Worm (Caenorhabditis elegans) whole organism, L2 larva: ENCODE measurements around the gene mrpl-4.

Experiments used
- C34F6.9 ChIP-seq: fragments of 150-350 bp; optimal IDR thresholded peaks from 2 replicates; lab custom pipeline; 2014; ENCODE audit warnings: missing biosample characterization, missing genetic modification characterization
- F13H6.1 ChIP-seq: sonication (generic microtip); optimal IDR thresholded peaks from 2 replicates; lab custom pipeline; 2016; ENCODE audit warnings: missing genetic modification characterization, missing compliant biosample characterization
- ZK546.5 ChIP-seq: sonication (generic microtip); optimal IDR thresholded peaks from 2 replicates; lab custom pipeline; 2017; ENCODE audit warnings: missing biosample characterization, missing genetic modification characterization
- aly-2 ChIP-seq: fragments of 150-350 bp; optimal IDR thresholded peaks from 2 replicates; lab custom pipeline; 2014; ENCODE audit warnings: missing biosample characterization, missing genetic modification characterization
- ceh-16 ChIP-seq: fragments of 150-350 bp; optimal IDR thresholded peaks from 2 replicates; lab custom pipeline; 2014; ENCODE audit warnings: missing biosample characterization, missing genetic modification characterization
- ceh-82 ChIP-seq: fragments of 150-350 bp; optimal IDR thresholded peaks from 2 replicates; lab custom pipeline; 2014; ENCODE audit warnings: missing biosample characterization, missing genetic modification characterization
- crh-2 ChIP-seq: sonication (generic microtip); optimal IDR thresholded peaks from 2 replicates; lab custom pipeline; 2017; ENCODE audit warnings: missing biosample characterization, missing genetic modification characterization
- elt-1 ChIP-seq: fragments of 150-350 bp; optimal IDR thresholded peaks from 2 replicates; lab custom pipeline; 2014; ENCODE audit warnings: missing biosample characterization, missing genetic modification characterization
- elt-3 ChIP-seq: sonication (generic microtip); optimal IDR thresholded peaks from 2 replicates; lab custom pipeline; 2017; ENCODE audit warnings: missing biosample characterization, missing genetic modification characterization
- fos-1 ChIP-seq: fragments of 150-350 bp; optimal IDR thresholded peaks from 2 replicates; lab custom pipeline; 2014; ENCODE audit warnings: missing biosample characterization, missing genetic modification characterization
- gmeb-1 ChIP-seq: fragments of 150-350 bp; optimal IDR thresholded peaks from 2 replicates; lab custom pipeline; 2014; ENCODE audit warnings: missing biosample characterization, missing genetic modification characterization
- lin-11 ChIP-seq: fragments of 150-350 bp; sonication (generic microtip); optimal IDR thresholded peaks from 2 replicates; lab custom pipeline; 2014; ENCODE audit warnings: missing biosample characterization, missing genetic modification characterization, inconsistent platforms, mixed read lengths
- lin-13 ChIP-seq: fragments of 150-350 bp; optimal IDR thresholded peaks from 2 replicates; lab custom pipeline; 2014; ENCODE audit warnings: missing biosample characterization, missing genetic modification reagents, missing genetic modification characterization
- mab-5 ChIP-seq: fragments of 150-350 bp; optimal IDR thresholded peaks from 2 replicates; lab custom pipeline; 2014; ENCODE audit warnings: missing biosample characterization, missing genetic modification characterization
- mdl-1 ChIP-seq, 2 experiments: fragments of 150-350 bp in 1 of 2; sonication (generic microtip) in 1 of 2; optimal IDR thresholded peaks; 2 replicates each; lab custom pipeline; 2017; ENCODE audit warnings: missing biosample characterization in 2 of 2, missing genetic modification characterization in 2 of 2
- nhr-10 ChIP-seq: sonication (generic microtip); optimal IDR thresholded peaks from 2 replicates; lab custom pipeline; 2017; ENCODE audit warnings: missing biosample characterization, missing genetic modification characterization
- nhr-129 ChIP-seq: fragments of 150-350 bp; optimal IDR thresholded peaks from 2 replicates; lab custom pipeline; 2014; ENCODE audit warnings: missing biosample characterization, missing genetic modification characterization
- nhr-21 ChIP-seq: fragments of 150-350 bp; optimal IDR thresholded peaks from 2 replicates; lab custom pipeline; 2014; ENCODE audit warnings: missing biosample characterization, missing genetic modification characterization
- nhr-23 ChIP-seq: fragments of 150-350 bp; optimal IDR thresholded peaks from 2 replicates; lab custom pipeline; 2014; ENCODE audit warnings: missing biosample characterization, missing genetic modification reagents, missing genetic modification characterization
- nhr-237 ChIP-seq: fragments of 150-350 bp; optimal IDR thresholded peaks from 2 replicates; lab custom pipeline; 2014; ENCODE audit warnings: missing biosample characterization, missing genetic modification characterization
- nhr-25 ChIP-seq: fragments of 150-350 bp; sonication (generic microtip); optimal IDR thresholded peaks from 3 replicates; lab custom pipeline; 2014; ENCODE audit warnings: missing biosample characterization, missing genetic modification characterization
- skn-1 ChIP-seq: sonication (generic microtip); optimal IDR thresholded peaks from 2 replicates; lab custom pipeline; 2017; ENCODE audit warnings: missing biosample characterization, missing genetic modification characterization
- sma-3 ChIP-seq: sonication (generic microtip); optimal IDR thresholded peaks from 2 replicates; lab custom pipeline; 2016; ENCODE audit warnings: missing genetic modification reagents, missing genetic modification characterization, missing compliant biosample characterization
- sma-9 ChIP-seq, 2 experiments: fragments of 150-350 bp in 1 of 2; sonication (generic microtip) in 1 of 2; optimal IDR thresholded peaks; 2 replicates each; lab custom pipeline; 2014 to 2016; ENCODE audit warnings: missing genetic modification characterization in 2 of 2, mild to moderate bottlenecking in 1 of 2, missing biosample characterization in 1 of 2, missing compliant biosample characterization in 1 of 2, missing genetic modification reagents in 1 of 2, moderate library complexity in 1 of 2
- unc-39 ChIP-seq: fragments of 150-350 bp; optimal IDR thresholded peaks from 2 replicates; lab custom pipeline; 2014; ENCODE audit warnings: missing biosample characterization, missing genetic modification characterization
- unc-55 ChIP-seq: fragments of 150-350 bp; sonication (generic microtip); optimal IDR thresholded peaks from 3 replicates; lab custom pipeline; 2014; ENCODE audit warnings: missing biosample characterization, missing genetic modification reagents, missing genetic modification characterization
- unc-62 ChIP-seq: fragments of 150-350 bp; optimal IDR thresholded peaks from 2 replicates; lab custom pipeline; 2014; ENCODE audit warnings: missing biosample characterization, missing genetic modification reagents, missing genetic modification characterization
- zag-1 ChIP-seq: fragments of 150-350 bp; optimal IDR thresholded peaks from 2 replicates; lab custom pipeline; 2014; ENCODE audit warnings: missing biosample characterization, missing genetic modification characterization
- ztf-1 ChIP-seq: fragments of 200-800 bp; sonication (Bioruptor generic); conservative IDR thresholded peaks from 2 replicates; pipeline ENCODE4 v1.3.6; 2022; ENCODE audit warnings: missing genetic modification characterization, missing compliant biosample characterization

The mrpl-4 gene

ce11 chrV:8518283-8518682 is 51.2 kb downstream of the mrpl-4 start:
- TF ChIP-seq nhr-237 (tag; lab: Kevin White, UChicago) (no peak), sma-3 (no peak), ZK546.5 (tag; lab: Kevin White, UChicago) (no peak), unc-55 (GFP tag; lab: Kevin White, UChicago) (peak; percentile 63), ztf-1 (no peak), elt-1 (tag; lab: Kevin White, UChicago) (no peak), C34F6.9 (tag; lab: Kevin White, UChicago) (peak; percentile 53), skn-1 (no peak), nhr-21 (no peak), fos-1 (peak; percentile 19), ceh-16 (tag; lab: Kevin White, UChicago) (no peak), unc-62 (no peak), crh-2 (tag; lab: Kevin White, UChicago) (peak; percentile 20), nhr-10 (tag; lab: Kevin White, UChicago) (no peak), nhr-129 (tag; lab: Kevin White, UChicago) (peak; percentile 70), zag-1 (no peak), sma-9 (GFP tag; optimal IDR thresholded peaks at IDR 0.05; lab: Kevin White, UChicago) (peak; percentile 29), sma-9 (tag; optimal IDR thresholded peaks at IDR 0.05; lab: Kevin White, UChicago) (no peak), elt-3 (no peak), mab-5 (tag; lab: Kevin White, UChicago) (no peak), gmeb-1 (no peak), lin-11 (tag; lab: Kevin White, UChicago) (no peak), F13H6.1 (tag; lab: Kevin White, UChicago) (no peak), unc-39 (tag; lab: Kevin White, UChicago) (no peak), nhr-25 (tag; lab: Kevin White, UChicago) (no peak), aly-2 (tag; lab: Kevin White, UChicago) (no peak), nhr-23 (tag; lab: Kevin White, UChicago) (no peak), mdl-1 (tag; optimal IDR thresholded peaks at IDR 0.05; lab: Kevin White, UChicago) (peak in 1 of 2 experiments; percentile 38), lin-13 (GFP tag; lab: Kevin White, UChicago) (no peak), ceh-82 (tag; lab: Kevin White, UChicago) (no peak)
